Worm (Caenorhabditis elegans) whole organism, L3 larva: ENCODE data around the gene M153.5.

ENCODE experiments used
- elt-2 ChIP-seq: sonication (generic microtip); optimal IDR thresholded peaks from 2 replicates; lab custom pipeline; 2016; ENCODE audit warnings: missing genetic modification reagents, mild to moderate bottlenecking, missing genetic modification characterization, missing compliant biosample characterization
- lin-39 ChIP-seq: fragments of 150-350 bp; optimal IDR thresholded peaks from 2 replicates; lab custom pipeline; 2018; ENCODE audit warnings: missing biosample characterization, missing genetic modification reagents, missing genetic modification characterization
- unc-62 ChIP-seq: fragments of 150-350 bp; sonication (generic microtip); optimal IDR thresholded peaks from 4 replicates; lab custom pipeline; 2014; ENCODE audit warnings: missing biosample characterization, missing genetic modification reagents, missing genetic modification characterization

DNA sequence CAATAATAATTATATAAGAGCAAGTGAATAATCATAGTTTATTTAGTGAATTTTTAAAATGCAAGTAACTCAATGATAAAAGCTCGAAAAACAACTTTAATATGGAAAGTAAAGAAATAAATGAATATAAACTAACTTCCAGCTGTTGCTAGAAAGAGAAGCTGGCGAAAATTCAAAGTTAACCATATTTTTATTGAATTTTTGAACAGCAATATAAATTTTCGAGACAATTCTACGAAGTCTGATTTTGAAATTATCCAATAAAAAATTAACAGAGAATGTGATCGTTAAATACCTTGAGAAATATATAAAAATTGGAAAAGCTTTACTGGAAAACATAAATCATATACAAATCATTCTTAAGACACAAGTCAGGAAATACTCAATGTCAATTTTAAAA, 42.8 kb downstream of the M153.5 start:
- no peak for TF ChIP-seq elt-2 (tag; lab: Kevin White, UChicago)
- TF ChIP-seq lin-39: no peak
- TF ChIP-seq unc-62 (GFP tag; lab: Kevin White, UChicago): no peak
